Fruit fly (Drosophila melanogaster): ENCODE results near the gene BicD.

Gene BicD

dm6 chr2L:17410358-17410757 is 62.7 kb downstream of the BicD start, which contains the start of the genes Polr2J and CG15141 (continued):
- peak; percentile 90 for TF ChIP-seq Chrac-16 (GFP tag; optimal IDR thresholded peaks at IDR 0.05)
- peak; percentile 83 for TF ChIP-seq Doc3 (GFP tag; IDR thresholded peaks at IDR 0.05; ENCODE audit: partially characterized antibody)
- TF ChIP-seq Atf-2 (GFP tag; optimal IDR thresholded peaks at IDR 0.05), result peak; percentile 55
- TF ChIP-seq crol (GFP tag; IDR thresholded peaks at IDR 0.05), result no peak
- TF ChIP-seq CG16863 (GFP tag; optimal IDR thresholded peaks at IDR 0.05), result peak; percentile 78
- no peak for TF ChIP-seq CG33557 (GFP tag; optimal IDR thresholded peaks at IDR 0.05)
- peak; percentile 96 for TF ChIP-seq nmo (GFP tag; optimal IDR thresholded peaks at IDR 0.05)
- peak; percentile 68 for TF ChIP-seq Lhr (GFP tag; optimal IDR thresholded peaks at IDR 0.05)
- peak; percentile 84 for TF ChIP-seq zfh1 (GFP tag; IDR thresholded peaks at IDR 0.05)
- no peak for TF ChIP-seq nau (GFP tag; optimal IDR thresholded peaks at IDR 0.05)
- no peak for TF ChIP-seq prd (optimal IDR thresholded peaks at IDR 0.05)
- peak; percentile 95 for TF ChIP-seq prd (GFP tag; IDR thresholded peaks at IDR 0.05)
- peak; percentile 97 for TF ChIP-seq Med (GFP tag)
- peak; percentile 92 for TF ChIP-seq CG13775 (GFP tag; optimal IDR thresholded peaks at IDR 0.05)
- peak; percentile 87 for TF ChIP-seq Hsf (GFP tag; optimal IDR thresholded peaks at IDR 0.05)
- TF ChIP-seq CG4730 (GFP tag; IDR thresholded peaks at IDR 0.05), result peak; percentile 81
- TF ChIP-seq Camta (GFP tag; optimal IDR thresholded peaks at IDR 0.05), result peak; percentile 59
- peak; percentile 82; the same call in 2 of the 3 replicates for TF ChIP-seq CG34422 (GFP tag; IDR thresholded peaks at IDR 0.05)
- TF ChIP-seq CG1792 (GFP tag; optimal IDR thresholded peaks at IDR 0.05), result peak; percentile 46
- no peak for TF ChIP-seq D (optimal IDR thresholded peaks at IDR 0.05)
- peak; percentile 71 for TF ChIP-seq D (GFP tag; optimal IDR thresholded peaks at IDR 0.05)
- no peak for TF ChIP-seq ash1 (GFP tag; optimal IDR thresholded peaks at IDR 0.05)
- TF ChIP-seq BEAF-32 (GFP tag; optimal IDR thresholded peaks at IDR 0.05), result peak; percentile 95
- TF ChIP-seq CG10147 (GFP tag; optimal IDR thresholded peaks at IDR 0.05), result no peak
- TF ChIP-seq shn (GFP tag; optimal IDR thresholded peaks at IDR 0.05), result peak; percentile 73
- peak; percentile 83 for TF ChIP-seq CG30020 (tag; optimal IDR thresholded peaks at IDR 0.05)
- no peak for TF ChIP-seq eve (GFP tag; optimal IDR thresholded peaks at IDR 0.05)
- no peak for TF ChIP-seq pfk (GFP tag; optimal IDR thresholded peaks at IDR 0.05)
- TF ChIP-seq CG7928 (GFP tag; optimal IDR thresholded peaks at IDR 0.05), result peak; percentile 68
- TF ChIP-seq CG12104 (GFP tag; optimal IDR thresholded peaks at IDR 0.05), result peak; percentile 56
- TF ChIP-seq CG2889 (GFP tag; IDR thresholded peaks at IDR 0.05), result peak; percentile 63; the same call in 2 of the 3 replicates
- TF ChIP-seq exex (tag; optimal IDR thresholded peaks at IDR 0.05), result peak; percentile 55
- peak; percentile 87 for TF ChIP-seq Dad (GFP tag; optimal IDR thresholded peaks at IDR 0.05)
- TF ChIP-seq bab2 (GFP tag; optimal IDR thresholded peaks at IDR 0.05), result peak; percentile 81
- TF ChIP-seq Spps (tag; optimal IDR thresholded peaks at IDR 0.05), result peak; percentile 54
- peak; percentile 85 for TF ChIP-seq Sry-δ (GFP tag; optimal IDR thresholded peaks at IDR 0.05)
- peak; percentile 65 for TF ChIP-seq CG2202 (tag; optimal IDR thresholded peaks at IDR 0.05)
- TF ChIP-seq ftz-f1 (GFP tag; optimal IDR thresholded peaks at IDR 0.05), result no peak
- TF ChIP-seq CG2120 (GFP tag; optimal IDR thresholded peaks at IDR 0.05), result peak; percentile 94
- no peak for TF ChIP-seq CG14965 (GFP tag; optimal IDR thresholded peaks at IDR 0.05; ENCODE audit: borderline replicate concordance)
- peak; percentile 76; the same call in 1 of the 2 replicates for TF ChIP-seq ap (GFP tag; IDR thresholded peaks at IDR 0.05)
- peak; percentile 85 for TF ChIP-seq tin (GFP tag; optimal IDR thresholded peaks at IDR 0.05)
- peak; percentile 84 for TF ChIP-seq fd3F (GFP tag; optimal IDR thresholded peaks at IDR 0.05)
- TF ChIP-seq pho (GFP tag; optimal IDR thresholded peaks at IDR 0.05), result peak; percentile 88
- peak; percentile 54 for TF ChIP-seq NC2β (GFP tag; optimal IDR thresholded peaks at IDR 0.05)
- peak; percentile 92 for TF ChIP-seq Abd-B (GFP tag; optimal IDR thresholded peaks at IDR 0.05)
- TF ChIP-seq CG8478 (optimal IDR thresholded peaks at IDR 0.05), result no peak
- TF ChIP-seq HmgD (GFP tag; optimal IDR thresholded peaks at IDR 0.05), result no peak
- peak; percentile 66 for TF ChIP-seq vfl (GFP tag; optimal IDR thresholded peaks at IDR 0.05)
- TF ChIP-seq Myb (GFP tag; optimal IDR thresholded peaks at IDR 0.05), result peak; percentile 45
- peak; percentile 63 for TF ChIP-seq CG1529 (GFP tag; optimal IDR thresholded peaks at IDR 0.05)
- peak; percentile 25 for TF ChIP-seq corto (GFP tag; optimal IDR thresholded peaks at IDR 0.05)

All from whole organism, embryonic.